Worm (Caenorhabditis elegans) whole organism, L4 larva: ENCODE results near the gene mboa-6.

Experiments
- D1046.2 ChIP-seq: fragments of 200-800 bp; sonication (Bioruptor generic); IDR thresholded peaks from 2 replicates; pipeline ENCODE4 v1.3.6; 2022; ENCODE audit warnings: missing genetic modification characterization, missing compliant biosample characterization
- F49E8.2 ChIP-seq: sonication (generic microtip); optimal IDR thresholded peaks from 2 replicates; lab custom pipeline; 2016; ENCODE audit warnings: missing compliant biosample characterization, mild to moderate bottlenecking, missing genetic modification characterization, borderline replicate concordance
- T20F7.1 ChIP-seq: fragments of 200-800 bp; sonication (Bioruptor generic); optimal IDR thresholded peaks from 2 replicates; lab custom pipeline; 2018; ENCODE audit warnings: mild to moderate bottlenecking, missing genetic modification characterization, missing compliant biosample characterization
- T26A8.4 ChIP-seq: fragments of 200-800 bp; sonication (Bioruptor generic); IDR thresholded peaks from 2 replicates; pipeline ENCODE4 v1.3.6; 2022; ENCODE audit warnings: missing genetic modification characterization, missing compliant biosample characterization
- Y48G9A.11 ChIP-seq: fragments of 200-800 bp; sonication (Bioruptor generic); IDR thresholded peaks from 2 replicates; pipeline ENCODE4 v1.3.6; 2022; ENCODE audit warnings: missing genetic modification reagents, missing genetic modification characterization, missing compliant biosample characterization
- ZK546.5 ChIP-seq, 2 experiments: sonication (generic microtip); optimal IDR thresholded peaks; 2 replicates each; lab custom pipeline; 2017; ENCODE audit warnings: missing biosample characterization in 2 of 2, missing genetic modification characterization in 2 of 2
- aha-1 ChIP-seq: fragments of 150-350 bp; peaks from one replicate; lab custom pipeline; 2014; ENCODE audit warnings: missing biosample characterization, missing genetic modification characterization
- aly-2 ChIP-seq: sonication (generic microtip); optimal IDR thresholded peaks from 2 replicates; lab custom pipeline; 2018; ENCODE audit warnings: missing biosample characterization, missing genetic modification characterization
- arid-1 ChIP-seq: fragments of 200-800 bp; sonication (Bioruptor generic); conservative IDR thresholded peaks from 2 replicates; pipeline ENCODE4 v1.3.6; 2022; ENCODE audit warnings: missing genetic modification reagents, missing genetic modification characterization, missing compliant biosample characterization
- attf-4 ChIP-seq: sonication (generic microtip); optimal IDR thresholded peaks from 3 replicates; lab custom pipeline; 2017; ENCODE audit warnings: missing biosample characterization, missing genetic modification characterization
- ceh-32 ChIP-seq: sonication (generic microtip); optimal IDR thresholded peaks from 2 replicates; lab custom pipeline; 2016; ENCODE audit warnings: mild to moderate bottlenecking, missing genetic modification characterization, missing compliant biosample characterization; ENCODE audit not compliant: poor library complexity
- ceh-82 ChIP-seq: sonication (generic microtip); optimal IDR thresholded peaks from 2 replicates; lab custom pipeline; 2017; ENCODE audit warnings: missing biosample characterization, missing genetic modification characterization
- ces-1 ChIP-seq: fragments of 150-350 bp; sonication (generic microtip); optimal IDR thresholded peaks from 4 replicates; lab custom pipeline; 2014; ENCODE audit warnings: missing biosample characterization, missing genetic modification reagents, missing genetic modification characterization
- ctbp-1 ChIP-seq: fragments of 200-800 bp; sonication (Bioruptor generic); IDR thresholded peaks from 2 replicates; pipeline ENCODE4 v1.3.6; 2022; ENCODE audit warnings: missing genetic modification reagents, missing genetic modification characterization, missing compliant biosample characterization
- daf-16 ChIP-seq, 3 experiments: sonication (generic microtip); optimal IDR thresholded peaks; 2 replicates each; lab custom pipeline; 2016 to 2017; ENCODE audit warnings: missing genetic modification characterization in 3 of 3, missing genetic modification reagents in 3 of 3, mild to moderate bottlenecking in 2 of 3, missing compliant biosample characterization in 2 of 3, missing biosample characterization in 1 of 3, moderate library complexity in 1 of 3
- daf-8 ChIP-seq: fragments of 200-800 bp; sonication (Bioruptor generic); IDR thresholded peaks from 2 replicates; pipeline ENCODE4 v1.3.6; 2022; ENCODE audit warnings: missing genetic modification characterization, missing compliant biosample characterization
- dpl-1 ChIP-seq: fragments of 150-350 bp; optimal IDR thresholded peaks from 2 replicates; lab custom pipeline; 2014; ENCODE audit warnings: missing biosample characterization, missing genetic modification reagents, missing genetic modification characterization
- dve-1 ChIP-seq: sonication (generic microtip); optimal IDR thresholded peaks from 2 replicates; lab custom pipeline; 2017; ENCODE audit warnings: antibody characterized with exemption, mild to moderate bottlenecking, missing genetic modification characterization, missing compliant biosample characterization; ENCODE audit not compliant: insufficient read depth
- gei-8 ChIP-seq: fragments of 200-800 bp; sonication (Bioruptor generic); optimal IDR thresholded peaks from 2 replicates; lab custom pipeline; 2018; ENCODE audit warnings: mild to moderate bottlenecking, missing genetic modification characterization, missing compliant biosample characterization
- hlh-30 ChIP-seq: sonication (generic microtip); optimal IDR thresholded peaks from 2 replicates; lab custom pipeline; 2017; ENCODE audit warnings: antibody characterized with exemption, mild to moderate bottlenecking, missing genetic modification characterization, missing compliant biosample characterization; ENCODE audit not compliant: insufficient read depth
- hmg-1.1 ChIP-seq: fragments of 200-800 bp; sonication (Bioruptor generic); IDR thresholded peaks from 2 replicates; pipeline ENCODE4 v1.3.6; 2022; ENCODE audit warnings: missing genetic modification reagents, missing genetic modification characterization, missing compliant biosample characterization
- lin-15B ChIP-seq: fragments of 150-350 bp; sonication (generic microtip); optimal IDR thresholded peaks from 3 replicates; lab custom pipeline; 2014; ENCODE audit warnings: missing biosample characterization, missing genetic modification characterization
- lin-38 ChIP-seq: fragments of 200-800 bp; sonication (Bioruptor generic); IDR thresholded peaks from 2 replicates; pipeline ENCODE4 v1.3.6; 2022; ENCODE audit warnings: missing genetic modification reagents, missing genetic modification characterization, missing compliant biosample characterization
- lin-39 ChIP-seq: fragments of 150-350 bp; optimal IDR thresholded peaks from 2 replicates; lab custom pipeline; 2014; ENCODE audit warnings: missing biosample characterization, missing genetic modification reagents, missing genetic modification characterization
- lir-3 ChIP-seq: sonication (generic microtip); optimal IDR thresholded peaks from 2 replicates; lab custom pipeline; 2016; ENCODE audit warnings: mild to moderate bottlenecking, missing genetic modification characterization, missing compliant biosample characterization
- lsy-2 ChIP-seq, 2 experiments: fragments of 150-350 bp in 1 of 2; sonication (generic microtip) in 1 of 2; optimal IDR thresholded peaks; 2 replicates each; lab custom pipeline; 2014 to 2017; ENCODE audit warnings: missing biosample characterization in 2 of 2, missing genetic modification characterization in 2 of 2
- mep-1 ChIP-seq: fragments of 150-350 bp; sonication (generic microtip); optimal IDR thresholded peaks from 3 replicates; lab custom pipeline; 2014; ENCODE audit warnings: missing biosample characterization, missing genetic modification characterization
- mes-2 ChIP-seq: sonication (generic microtip); optimal IDR thresholded peaks from 2 replicates; lab custom pipeline; 2016; ENCODE audit warnings: missing genotype, mild to moderate bottlenecking, missing genetic modification characterization, missing compliant biosample characterization; ENCODE audit not compliant: poor library complexity, severe bottlenecking
- nhr-11 ChIP-seq: fragments of 150-350 bp; optimal IDR thresholded peaks from 2 replicates; lab custom pipeline; 2014; ENCODE audit warnings: missing biosample characterization, missing genetic modification characterization
- nhr-42 ChIP-seq: fragments of 200-800 bp; sonication (Bioruptor generic); IDR thresholded peaks from 2 replicates; pipeline ENCODE4 v1.3.6; 2022; ENCODE audit warnings: missing genetic modification characterization, missing compliant biosample characterization
- nhr-6 ChIP-seq: fragments of 150-350 bp; optimal IDR thresholded peaks from 2 replicates; lab custom pipeline; 2014; ENCODE audit warnings: missing biosample characterization, missing genetic modification characterization
- nhr-76 ChIP-seq: fragments of 150-350 bp; optimal IDR thresholded peaks from 2 replicates; lab custom pipeline; 2014; ENCODE audit warnings: missing biosample characterization, missing genetic modification characterization
- pha-4 ChIP-seq, 2 experiments: fragments of 150-350 bp in 1 of 2; fragments of 200-800 bp in 1 of 2; sonication (Bioruptor generic) in 1 of 2; IDR thresholded peaks in 1 of 2; optimal IDR thresholded peaks in 1 of 2; 2 replicates each; pipeline versions ENCODE4 v1.3.6 to Lab custom; 2014 to 2022; ENCODE audit warnings: missing genetic modification characterization in 2 of 2, missing genetic modification reagents in 2 of 2, missing biosample characterization in 1 of 2, missing compliant biosample characterization in 1 of 2
- php-3 ChIP-seq: fragments of 200-800 bp; sonication (Bioruptor generic); IDR thresholded peaks from 2 replicates; pipeline ENCODE4 v1.3.6; 2022; ENCODE audit warnings: missing genetic modification reagents, missing genetic modification characterization, missing compliant biosample characterization
- rbr-2 ChIP-seq: sonication (generic microtip); optimal IDR thresholded peaks from 2 replicates; lab custom pipeline; 2016; ENCODE audit warnings: missing genotype, missing genetic modification characterization, missing compliant biosample characterization
- saeg-2 ChIP-seq: fragments of 200-800 bp; sonication (Bioruptor generic); IDR thresholded peaks from 2 replicates; pipeline ENCODE4 v1.3.6; 2022; ENCODE audit warnings: missing genetic modification reagents, missing genetic modification characterization, missing compliant biosample characterization
- sdz-12 ChIP-seq: fragments of 200-800 bp; sonication (Bioruptor generic); optimal IDR thresholded peaks from 2 replicates; lab custom pipeline; 2018; ENCODE audit warnings: mild to moderate bottlenecking, missing genetic modification characterization, missing compliant biosample characterization
- set-16 ChIP-seq: fragments of 200-800 bp; sonication (Bioruptor generic); IDR thresholded peaks from 2 replicates; pipeline ENCODE4 v1.3.6; 2022; ENCODE audit warnings: missing genetic modification reagents, missing genetic modification characterization, missing compliant biosample characterization
- spr-1 ChIP-seq: sonication (generic microtip); optimal IDR thresholded peaks from 2 replicates; lab custom pipeline; 2016; ENCODE audit warnings: mild to moderate bottlenecking, missing genetic modification characterization, missing compliant biosample characterization
- spr-3 ChIP-seq: fragments of 200-800 bp; sonication (Bioruptor generic); optimal IDR thresholded peaks from 2 replicates; lab custom pipeline; 2018; ENCODE audit warnings: mild to moderate bottlenecking, missing genetic modification characterization, missing compliant biosample characterization
- tag-97 ChIP-seq: fragments of 200-800 bp; sonication (Bioruptor generic); IDR thresholded peaks from 2 replicates; pipeline ENCODE4 v1.3.6; 2022; ENCODE audit warnings: missing genetic modification characterization, missing compliant biosample characterization
- zag-1 ChIP-seq: fragments of 150-350 bp; optimal IDR thresholded peaks from 2 replicates; lab custom pipeline; 2014; ENCODE audit warnings: missing biosample characterization, missing genetic modification characterization
- zfp-3 ChIP-seq: fragments of 200-800 bp; sonication (Bioruptor generic); conservative IDR thresholded peaks from 2 replicates; pipeline ENCODE4 v1.3.6; 2022; ENCODE audit warnings: missing genetic modification reagents, missing genetic modification characterization, missing compliant biosample characterization
- zip-2 ChIP-seq: fragments of 150-350 bp; optimal IDR thresholded peaks from 2 replicates; lab custom pipeline; 2014; ENCODE audit warnings: missing biosample characterization, missing genetic modification characterization
- ztf-11 ChIP-seq: fragments of 150-350 bp; optimal IDR thresholded peaks from 2 replicates; lab custom pipeline; 2014; ENCODE audit warnings: missing biosample characterization, missing genetic modification characterization

Gene mboa-6

DNA sequence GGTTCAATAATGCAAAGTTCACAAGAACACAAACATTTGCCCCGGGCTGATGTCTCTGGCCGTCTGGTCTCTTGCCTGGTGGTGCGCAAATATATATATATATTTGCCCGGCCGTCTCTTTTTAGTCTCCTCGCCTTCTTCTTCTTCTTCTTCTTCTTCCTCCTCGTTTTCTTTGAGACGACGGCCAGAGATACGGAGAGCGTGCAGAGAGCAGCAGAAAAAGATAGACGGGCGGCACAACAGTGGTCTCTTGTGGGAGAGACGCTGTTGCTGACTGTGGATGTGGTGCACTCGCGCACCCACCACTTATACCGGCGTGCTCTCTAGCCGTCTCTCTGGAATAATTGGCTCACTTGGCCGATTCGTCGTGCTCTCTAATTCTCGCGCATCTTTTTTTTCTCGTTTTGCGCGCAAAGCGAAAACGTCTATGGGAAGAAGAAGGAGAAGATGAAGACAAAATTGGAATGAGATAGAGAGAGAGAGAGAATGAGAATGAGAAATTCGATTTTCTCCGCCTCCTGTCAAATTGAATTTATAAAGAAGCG is 40.5 kb downstream of the mboa-6 start (continued):
- no peak for TF ChIP-seq tag-97 (GFP tag; lab: Robert Waterston, UW)
- TF ChIP-seq lir-3 (tag; lab: Kevin White, UChicago): no peak
- peak; percentile 79 for TF ChIP-seq ceh-32 (tag; lab: Kevin White, UChicago)
- no peak for TF ChIP-seq F49E8.2 (tag; lab: Kevin White, UChicago)
- TF ChIP-seq nhr-76 (tag; lab: Kevin White, UChicago): peak; percentile 66
- no peak for TF ChIP-seq zag-1 (tag; lab: Kevin White, UChicago)
- peak; percentile 88 for TF ChIP-seq ctbp-1 (GFP tag; lab: Robert Waterston, UW)
- peak; percentile 90 for TF ChIP-seq nhr-11 (tag; lab: Kevin White, UChicago)
- peak; percentile 95 for TF ChIP-seq set-16 (GFP tag; lab: Robert Waterston, UW)
- TF ChIP-seq lsy-2 (tag; optimal IDR thresholded peaks at IDR 0.05; lab: Kevin White, UChicago): peak; percentile 85 to 86
- TF ChIP-seq aly-2: no peak
- peak; percentile 65 for TF ChIP-seq nhr-6 (tag; lab: Kevin White, UChicago)
- TF ChIP-seq zfp-3: peak; percentile 74
- peak; percentile 100 for TF ChIP-seq gei-8
- TF ChIP-seq T26A8.4 (GFP tag; lab: Robert Waterston, UW): peak; percentile 89
- TF ChIP-seq php-3: peak; percentile 67
- TF ChIP-seq rbr-2: peak; percentile 96
- no peak for TF ChIP-seq ztf-11 (tag; lab: Kevin White, UChicago)
- peak; percentile 55 for TF ChIP-seq mes-2
- TF ChIP-seq ZK546.5 (tag; optimal IDR thresholded peaks at IDR 0.05; lab: Kevin White, UChicago): no peak
- TF ChIP-seq sdz-12 (GFP tag; lab: Kevin White, UChicago): no peak
- TF ChIP-seq zip-2 (tag; lab: Kevin White, UChicago): no peak
- no peak for TF ChIP-seq arid-1
- TF ChIP-seq T20F7.1 (GFP tag; lab: Kevin White, UChicago): peak; percentile 56
- TF ChIP-seq ceh-82 (tag; lab: Kevin White, UChicago): no peak
- TF ChIP-seq nhr-42 (GFP tag; lab: Robert Waterston, UW): peak; percentile 73; the same call in 1 of the 2 replicates

DNA sequence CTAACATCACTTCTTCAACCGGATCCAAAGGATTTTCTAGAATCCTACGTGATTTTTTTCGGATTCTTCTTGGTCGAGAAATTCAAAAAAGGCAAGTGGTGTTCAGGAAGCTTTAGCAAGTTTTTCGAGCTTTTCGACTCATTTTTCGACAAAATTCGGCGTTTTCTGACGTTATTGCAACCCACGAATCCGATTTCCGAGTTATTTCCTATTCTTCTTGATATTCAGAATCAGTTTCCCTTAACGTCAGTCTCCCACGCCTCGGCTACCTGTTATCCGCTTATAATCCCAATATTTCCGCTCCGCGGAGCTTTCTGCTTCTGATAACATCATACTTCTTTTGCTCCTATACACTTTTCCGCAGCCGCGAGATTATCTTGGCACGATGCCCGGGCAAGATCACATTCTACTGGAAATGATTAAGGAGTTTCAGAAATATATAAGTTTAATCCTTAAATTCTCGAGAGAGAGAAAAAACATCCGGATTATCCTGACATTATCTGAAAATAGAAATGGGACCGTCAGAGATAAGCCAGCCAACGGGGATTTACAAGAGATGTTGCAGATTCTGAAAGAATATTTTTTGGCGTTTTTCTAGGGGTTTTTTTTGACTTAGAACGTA is 43.3 kb downstream of the mboa-6 start:
- TF ChIP-seq aha-1 (tag; lab: Kevin White, UChicago): peak; percentile 93
- TF ChIP-seq attf-4 (tag; lab: Kevin White, UChicago): no peak
- TF ChIP-seq ZK546.5 (tag; optimal IDR thresholded peaks at IDR 0.05; lab: Kevin White, UChicago): no peak
- TF ChIP-seq, all 104 proteins: peak for 1

DNA sequence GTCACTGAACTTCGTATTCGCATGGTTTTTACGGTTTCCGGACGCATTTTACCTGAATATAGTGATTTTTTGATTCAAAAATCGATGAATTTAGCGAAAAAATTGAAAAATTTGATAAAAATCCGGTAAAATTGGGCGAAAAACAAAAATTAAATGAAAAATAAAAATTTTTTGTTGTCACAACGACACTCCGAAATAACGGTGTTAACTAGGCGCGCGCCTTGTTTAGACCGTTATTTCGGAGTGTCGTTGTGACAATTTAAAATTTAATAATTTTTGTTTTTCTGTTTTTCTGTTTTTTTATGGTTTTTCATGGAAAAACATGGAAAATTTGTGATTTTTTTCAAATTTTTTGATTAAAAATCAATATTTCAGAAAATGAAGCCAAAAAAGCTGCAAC is 56.2 kb downstream of the mboa-6 start, which contains the start of the genes B0524.6 and pqn-41:
Gene B0524.6, minus strand, starts transcription at position 52 of the 400 bp plus-strand sequence.
Gene pqn-41, plus strand, starts transcription at position 370 of the 400 bp plus-strand sequence.
- TF ChIP-seq T20F7.1 (GFP tag; lab: Kevin White, UChicago) (peak; percentile 98), Y48G9A.11 (GFP tag; lab: Robert Waterston, UW) (peak; percentile 97), rbr-2 (peak; percentile 11), saeg-2 (GFP tag; lab: Robert Waterston, UW) (no peak), spr-1 (tag; lab: Kevin White, UChicago) (no peak), lin-38 (GFP tag; lab: Robert Waterston, UW) (peak; percentile 64), mep-1 (peak; percentile 68), lsy-2 (tag; optimal IDR thresholded peaks at IDR 0.05; lab: Kevin White, UChicago) (peak in 1 of 2 experiments; percentile 90), spr-3 (GFP tag; lab: Kevin White, UChicago) (no peak), pha-4 (GFP tag; IDR thresholded peaks at IDR 0.05; lab: Robert Waterston, UW) (no peak), pha-4 (tag; optimal IDR thresholded peaks at IDR 0.05; lab: Kevin White, UChicago) (peak; percentile 53), hmg-1.1 (GFP tag; lab: Robert Waterston, UW) (0 out of 2 replicates have a peak, but pooled peaks have one; percentile 17), hlh-30 (tag; lab: Kevin White, UChicago) (peak; percentile 23), nhr-6 (tag; lab: Kevin White, UChicago) (peak; percentile 18), arid-1 (no peak), daf-8 (GFP tag; lab: Robert Waterston, UW) (no peak), ctbp-1 (GFP tag; lab: Robert Waterston, UW) (no peak), lin-15B (tag; lab: Kevin White, UChicago) (no peak), dve-1 (tag; lab: Kevin White, UChicago) (peak; percentile 46), lin-39 (no peak), dpl-1 (peak; percentile 73), D1046.2 (GFP tag; lab: Robert Waterston, UW) (no peak), ces-1 (GFP tag; lab: Kevin White, UChicago) (no peak), mes-2 (peak; percentile 75), daf-16 (GFP tag; optimal IDR thresholded peaks at IDR 0.05; lab: Kevin White, UChicago) (no peak), daf-16 (tag; optimal IDR thresholded peaks at IDR 0.05; lab: Kevin White, UChicago) (peak; percentile 37)
